Fruit fly (Drosophila melanogaster) whole organism, embryonic: ENCODE measurements around the gene CG42445.

ENCODE experiments used
- CG13287 ChIP-seq: fragments of 200-800 bp; sonication (Bioruptor generic); IDR thresholded peaks from 2 replicates; pipeline ENCODE4 v1.3.6; 2022; ENCODE audit warnings: missing biosample characterization, missing genetic modification characterization; ENCODE audit not compliant: partially characterized antibody
- CG4360 ChIP-seq: fragments of 200-800 bp; sonication (Bioruptor generic); IDR thresholded peaks from 2 replicates; pipeline ENCODE4 v1.3.6; 2022; ENCODE audit warnings: missing biosample characterization, missing genetic modification characterization
- D ChIP-seq, 2 experiments: fragments of 200-800 bp in 1 of 2; fragments of >200 bp in 1 of 2; sonication (Bioruptor generic) in 1 of 2; optimal IDR thresholded peaks; 2 replicates in 1 of 2; 3 replicates in 1 of 2; lab custom pipeline; 2017; ENCODE audit warnings: mild to moderate bottlenecking in 1 of 2, missing biosample characterization in 1 of 2, missing genetic modification characterization in 1 of 2, missing genetic modification reagents in 1 of 2
- Hr39 ChIP-seq: fragments of >200 bp; optimal IDR thresholded peaks from 2 replicates; lab custom pipeline; 2017
- Oaz ChIP-seq: fragments of 200-800 bp; sonication (Bioruptor generic); IDR thresholded peaks from 2 replicates; pipeline ENCODE4 v1.3.6; 2022; ENCODE audit warnings: missing biosample characterization, missing genetic modification characterization
- lbe ChIP-seq: fragments of 200-800 bp; sonication (Bioruptor generic); optimal IDR thresholded peaks from 2 replicates; lab custom pipeline; 2016; ENCODE audit warnings: missing biosample characterization, mild to moderate bottlenecking, missing genetic modification characterization
- lmd ChIP-seq: fragments of 200-800 bp; sonication (Bioruptor generic); IDR thresholded peaks from 2 replicates; pipeline ENCODE4 v1.3.6; 2022; ENCODE audit warnings: missing biosample characterization, missing genetic modification characterization
- tap ChIP-seq: fragments of 200-800 bp; optimal IDR thresholded peaks from 3 replicates; lab custom pipeline; 2019; ENCODE audit warnings: missing biosample characterization, mild to moderate bottlenecking, missing genetic modification characterization, moderate library complexity
- tgo ChIP-seq: fragments of 200-800 bp; sonication (Bioruptor generic); IDR thresholded peaks from 3 replicates; pipeline ENCODE4 v1.3.6; 2022; ENCODE audit warnings: missing biosample characterization, missing genetic modification characterization
- wek ChIP-seq: fragments of 200-800 bp; sonication (Bioruptor generic); optimal IDR thresholded peaks from 3 replicates; lab custom pipeline; 2018; ENCODE audit warnings: missing biosample characterization, mild to moderate bottlenecking, missing genetic modification characterization, moderate library complexity

DNA sequence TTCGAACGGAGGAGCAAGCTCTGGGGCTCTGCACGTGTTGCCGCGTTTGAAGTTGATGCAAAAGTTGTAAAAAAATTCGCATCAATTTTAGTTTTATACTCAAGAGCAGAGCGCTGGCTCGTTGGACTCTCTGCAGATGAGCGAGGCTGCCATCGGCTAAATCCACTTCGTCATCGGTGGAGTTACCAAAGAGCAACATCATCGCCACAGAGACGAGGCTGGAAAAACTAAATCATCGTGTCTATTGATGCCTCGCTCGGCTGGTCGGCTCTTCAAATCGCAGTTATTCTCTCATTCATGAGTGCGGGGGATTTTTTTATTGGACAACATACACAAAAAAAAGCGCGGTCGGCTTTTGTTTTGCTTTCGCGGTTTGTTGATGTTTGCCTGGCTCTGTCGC is 6.7 kb upstream of the CG42445 start, which contains the start of gene CG13675:
- no peak for TF ChIP-seq CG4360 (GFP tag; lab: Robert Waterston, UW)
- TF ChIP-seq D (optimal IDR thresholded peaks at IDR 0.05; lab: Kevin White, UChicago) = no peak
- TF ChIP-seq D (GFP tag; optimal IDR thresholded peaks at IDR 0.05; lab: Kevin White, UChicago) = no peak
- no peak for TF ChIP-seq Oaz (GFP tag; lab: Robert Waterston, UW)
- no peak for TF ChIP-seq Hr39 (lab: Kevin White, UChicago)
- TF ChIP-seq tap = no peak
- no peak for TF ChIP-seq wek
- no peak for TF ChIP-seq lbe
- no peak for TF ChIP-seq lmd (GFP tag; lab: Robert Waterston, UW)
- TF ChIP-seq CG13287 = no peak
- no peak for TF ChIP-seq tgo (GFP tag; lab: Robert Waterston, UW)
